Worm (Caenorhabditis elegans) whole organism, midembryonic: ENCODE measurements around the gene F32D8.4.

Source experiments
- T22C8.4 ChIP-seq: fragments of 200-800 bp; sonication (Bioruptor generic); IDR thresholded peaks from 2 replicates; pipeline ENCODE4 v1.3.6; 2022; ENCODE audit warnings: missing genetic modification characterization, missing compliant biosample characterization
- cog-1 ChIP-seq: sonication (generic microtip); optimal IDR thresholded peaks from 2 replicates; lab custom pipeline; 2016; ENCODE audit warnings: missing genetic modification characterization, missing compliant biosample characterization
- flt-1 ChIP-seq: fragments of 200-800 bp; sonication (Bioruptor generic); IDR thresholded peaks from 2 replicates; pipeline ENCODE4 v1.3.6; 2022; ENCODE audit warnings: missing genetic modification characterization, missing compliant biosample characterization
- klf-2 ChIP-seq: fragments of 200-800 bp; sonication (Bioruptor generic); conservative IDR thresholded peaks from 2 replicates; pipeline ENCODE4 v1.3.6; 2022; ENCODE audit warnings: missing genetic modification reagents, missing genetic modification characterization, missing compliant biosample characterization
- med-1 ChIP-seq: sonication (generic microtip); optimal IDR thresholded peaks from 2 replicates; lab custom pipeline; 2017; ENCODE audit warnings: missing genetic modification characterization, mild to moderate bottlenecking, missing compliant biosample characterization, antibody characterized with exemption, missing genetic modification reagents; ENCODE audit not compliant: insufficient read depth
- ref-1 ChIP-seq: fragments of 200-800 bp; sonication (Bioruptor generic); conservative IDR thresholded peaks from 2 replicates; pipeline ENCODE4 v1.3.6; 2022; ENCODE audit warnings: missing genetic modification reagents, missing genetic modification characterization, missing compliant biosample characterization
- tab-1 ChIP-seq: fragments of 200-800 bp; sonication (Bioruptor generic); IDR thresholded peaks from 2 replicates; pipeline ENCODE4 v1.3.6; 2022; ENCODE audit warnings: missing genetic modification characterization, missing compliant biosample characterization
- ztf-23 ChIP-seq: fragments of 200-800 bp; sonication (Bioruptor generic); IDR thresholded peaks from 2 replicates; pipeline ENCODE4 v1.3.6; 2022; ENCODE audit warnings: missing genetic modification reagents, missing genetic modification characterization, missing compliant biosample characterization
- ztf-29 ChIP-seq: fragments of 200-800 bp; sonication (Bioruptor generic); IDR thresholded peaks from 2 replicates; pipeline ENCODE4 v1.3.6; 2022; ENCODE audit warnings: missing genetic modification reagents, missing genetic modification characterization, missing compliant biosample characterization

The F32D8.4 gene

ce11 chrV:10903748-10904147 is 10.4 kb upstream of the F32D8.4 start, which contains the start of gene F32D8.15:
Gene F32D8.15 (plus strand): TSS chrV:10904048.
- TF ChIP-seq T22C8.4 (GFP tag; lab: Robert Waterston, UW) (no peak), cog-1 (tag; lab: Kevin White, UChicago) (no peak), med-1 (no peak), ref-1 (no peak), tab-1 (GFP tag; lab: Robert Waterston, UW) (no peak), ztf-29 (GFP tag; lab: Robert Waterston, UW) (no peak), ztf-23 (GFP tag; lab: Robert Waterston, UW) (no peak), flt-1 (GFP tag; lab: Robert Waterston, UW) (no peak), klf-2 (GFP tag; lab: Robert Waterston, UW) (no peak)

ce11 chrV:10902682-10903081 is 9.3 kb upstream of the F32D8.4 start, which contains the start of gene F32D8.8:
Gene F32D8.8 (minus strand): TSS chrV:10902782.
- no peak for TF ChIP-seq ztf-29 (GFP tag; lab: Robert Waterston, UW)
- no peak for TF ChIP-seq cog-1 (tag; lab: Kevin White, UChicago)
- no peak for TF ChIP-seq ref-1

- TF ChIP-seq cog-1 (tag; lab: Kevin White, UChicago), result no peak
- TF ChIP-seq flt-1 (GFP tag; lab: Robert Waterston, UW), result no peak
- TF ChIP-seq T22C8.4 (GFP tag; lab: Robert Waterston, UW), result no peak
- TF ChIP-seq tab-1 (GFP tag; lab: Robert Waterston, UW), result no peak
- no peak for TF ChIP-seq ref-1
- TF ChIP-seq ztf-29 (GFP tag; lab: Robert Waterston, UW), result no peak
- TF ChIP-seq med-1, result no peak
- no peak for TF ChIP-seq klf-2 (GFP tag; lab: Robert Waterston, UW)
- no peak for TF ChIP-seq ztf-23 (GFP tag; lab: Robert Waterston, UW)
Measured at ce11 chrV:10901125-10901524, 7.8 kb upstream of the F32D8.4 start, which contains the start of gene spp-16. Gene spp-16 (minus strand): TSS chrV:10901303.

- TF ChIP-seq T22C8.4 (GFP tag; lab: Robert Waterston, UW) (no peak), ztf-23 (GFP tag; lab: Robert Waterston, UW) (no peak), klf-2 (GFP tag; lab: Robert Waterston, UW) (no peak), flt-1 (GFP tag; lab: Robert Waterston, UW) (no peak), ztf-29 (GFP tag; lab: Robert Waterston, UW) (no peak), cog-1 (tag; lab: Kevin White, UChicago) (no peak), tab-1 (GFP tag; lab: Robert Waterston, UW) (no peak), ref-1 (no peak), med-1 (no peak)
Measured at ce11 chrV:10898629-10899028, 5.3 kb upstream of the F32D8.4 start.

- TF ChIP-seq cog-1 (tag; lab: Kevin White, UChicago) (no peak), ref-1 (no peak), flt-1 (GFP tag; lab: Robert Waterston, UW) (no peak), klf-2 (GFP tag; lab: Robert Waterston, UW) (no peak), T22C8.4 (GFP tag; lab: Robert Waterston, UW) (no peak), ztf-23 (GFP tag; lab: Robert Waterston, UW) (no peak), med-1 (no peak), ztf-29 (GFP tag; lab: Robert Waterston, UW) (no peak), tab-1 (GFP tag; lab: Robert Waterston, UW) (no peak)
Measured at ce11 chrV:10898107-10898506, 4.7 kb upstream of the F32D8.4 start, which contains the start of gene F32D8.7. Gene F32D8.7 (plus strand): TSS chrV:10898435.

- TF ChIP-seq klf-2 (GFP tag; lab: Robert Waterston, UW), result no peak
- peak; percentile 49; the same call in 1 of the 2 replicates for TF ChIP-seq T22C8.4 (GFP tag; lab: Robert Waterston, UW)
- peak; percentile 90 for TF ChIP-seq ztf-23 (GFP tag; lab: Robert Waterston, UW)
- TF ChIP-seq ref-1, result no peak
- 0 out of 2 replicates have a peak, but pooled peaks have one; percentile 36 for TF ChIP-seq tab-1 (GFP tag; lab: Robert Waterston, UW)
- peak; percentile 95 for TF ChIP-seq cog-1 (tag; lab: Kevin White, UChicago)
- TF ChIP-seq ztf-29 (GFP tag; lab: Robert Waterston, UW), result no peak
- TF ChIP-seq flt-1 (GFP tag; lab: Robert Waterston, UW), result peak; percentile 86
- TF ChIP-seq med-1, result no peak
Measured at ce11 chrV:10897172-10897571, 3.8 kb upstream of the F32D8.4 start.

ce11 chrV:10897106-10897171 is 3.6 kb upstream of the F32D8.4 start, which contains the start of gene sec-61.G:
Gene sec-61.G (minus strand): TSS chrV:10897143.
- TF ChIP-seq cog-1 (tag; lab: Kevin White, UChicago), result no peak
- TF ChIP-seq T22C8.4 (GFP tag; lab: Robert Waterston, UW), result no peak
- no peak for TF ChIP-seq flt-1 (GFP tag; lab: Robert Waterston, UW)
- TF ChIP-seq ztf-29 (GFP tag; lab: Robert Waterston, UW), result no peak
- TF ChIP-seq med-1, result no peak
- no peak for TF ChIP-seq klf-2 (GFP tag; lab: Robert Waterston, UW)
- TF ChIP-seq ref-1, result no peak
- no peak for TF ChIP-seq ztf-23 (GFP tag; lab: Robert Waterston, UW)
- TF ChIP-seq tab-1 (GFP tag; lab: Robert Waterston, UW), result no peak

ce11 chrV:10896706-10897105 is 3.3 kb upstream of the F32D8.4 start:
- no peak for TF ChIP-seq ztf-29 (GFP tag; lab: Robert Waterston, UW)
- TF ChIP-seq tab-1 (GFP tag; lab: Robert Waterston, UW), result no peak
- no peak for TF ChIP-seq T22C8.4 (GFP tag; lab: Robert Waterston, UW)
- TF ChIP-seq ztf-23 (GFP tag; lab: Robert Waterston, UW), result no peak
- TF ChIP-seq cog-1 (tag; lab: Kevin White, UChicago), result no peak
- TF ChIP-seq med-1, result no peak
- TF ChIP-seq flt-1 (GFP tag; lab: Robert Waterston, UW), result no peak
- no peak for TF ChIP-seq klf-2 (GFP tag; lab: Robert Waterston, UW)
- TF ChIP-seq ref-1, result no peak

ce11 chrV:10896295-10896694 is 2.9 kb upstream of the F32D8.4 start, which contains the start of gene F32D8.13:
Gene F32D8.13 (minus strand): TSS chrV:10896543.
- TF ChIP-seq klf-2 (GFP tag; lab: Robert Waterston, UW) (no peak), ztf-29 (GFP tag; lab: Robert Waterston, UW) (no peak), flt-1 (GFP tag; lab: Robert Waterston, UW) (no peak), cog-1 (tag; lab: Kevin White, UChicago) (no peak), ref-1 (no peak), tab-1 (GFP tag; lab: Robert Waterston, UW) (no peak), ztf-23 (GFP tag; lab: Robert Waterston, UW) (no peak), med-1 (no peak), T22C8.4 (GFP tag; lab: Robert Waterston, UW) (no peak)

- peak; percentile 78; the same call in 1 of the 2 replicates for TF ChIP-seq ztf-23 (GFP tag; lab: Robert Waterston, UW)
- peak; percentile 57; the same call in 1 of the 2 replicates for TF ChIP-seq flt-1 (GFP tag; lab: Robert Waterston, UW)
- TF ChIP-seq ztf-29 (GFP tag; lab: Robert Waterston, UW), result no peak
- peak; percentile 4 for TF ChIP-seq cog-1 (tag; lab: Kevin White, UChicago)
- TF ChIP-seq ref-1, result no peak
- TF ChIP-seq klf-2 (GFP tag; lab: Robert Waterston, UW), result no peak
- TF ChIP-seq tab-1 (GFP tag; lab: Robert Waterston, UW), result no peak
Measured at ce11 chrV:10894601-10895000, 1.2 kb upstream of the F32D8.4 start, which contains the start of the genes F32D8.14 and F32D8.5. Gene F32D8.14 (minus strand): TSS chrV:10894788. Gene F32D8.5 (plus strand): TSS chrV:10894800.
